Worm (Caenorhabditis elegans) whole organism, L4/young adult: ENCODE measurements around the gene nex-1.

Source experiments
- W03F9.2 ChIP-seq: fragments of 150-350 bp; optimal IDR thresholded peaks from 2 replicates; lab custom pipeline; 2014; ENCODE audit warnings: missing biosample characterization, missing genetic modification characterization
- dao-5 ChIP-seq: sonication (generic microtip); optimal IDR thresholded peaks from 2 replicates; lab custom pipeline; 2016; ENCODE audit warnings: missing genotype, missing genetic modification characterization, moderate library complexity, missing compliant biosample characterization
- him-1 ChIP-seq: sonication (generic microtip); optimal IDR thresholded peaks from 2 replicates; lab custom pipeline; 2016; ENCODE audit warnings: missing genotype, missing genetic modification reagents, missing genetic modification characterization, missing compliant biosample characterization

DNA sequence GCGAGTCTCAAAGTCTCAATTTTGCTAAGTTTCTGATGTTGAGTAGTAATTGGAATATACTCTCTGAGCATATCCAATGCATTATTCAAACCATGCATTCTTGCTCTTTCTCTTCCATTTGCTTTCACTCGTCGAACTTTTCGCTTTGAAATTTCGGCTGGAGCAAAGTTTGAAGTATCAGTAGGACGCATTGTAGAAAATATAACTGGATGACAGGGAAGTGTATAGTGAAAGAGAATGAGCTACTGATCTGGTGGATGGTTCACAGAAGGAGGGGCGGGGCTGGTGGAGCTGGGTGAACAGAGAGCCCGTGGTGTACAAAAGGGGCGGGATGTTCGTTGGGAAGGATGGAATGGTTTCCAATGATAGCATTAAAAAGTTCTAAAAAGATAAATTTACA is 16.4 kb downstream of the nex-1 start:
- TF ChIP-seq W03F9.2: no peak
- no peak for TF ChIP-seq him-1 (tag; lab: Kevin White, UChicago)
- TF ChIP-seq dao-5 (tag; lab: Kevin White, UChicago): no peak
